Fruit fly (Drosophila melanogaster) whole organism, wandering third instar larva: ENCODE results near the gene jub.

Source experiments
- HLH106 ChIP-seq: fragments of 200-800 bp; optimal IDR thresholded peaks from 3 replicates; lab custom pipeline; 2019; ENCODE audit warnings: missing biosample characterization, mild to moderate bottlenecking, missing genetic modification characterization, moderate library complexity
- Sp1 ChIP-seq: fragments of 200-800 bp; sonication (Bioruptor generic); optimal IDR thresholded peaks from 3 replicates; lab custom pipeline; 2019; ENCODE audit warnings: missing biosample characterization, mild to moderate bottlenecking, missing genetic modification characterization, moderate library complexity

- no peak for TF ChIP-seq Sp1 (GFP tag; lab: Kevin White, UChicago)
- TF ChIP-seq HLH106 = no peak
Observed at dm6 chrX:13800680-13801079, 29.4 kb downstream of the jub start.
